In genomic region chrX:2565308-2565773, ce11 we compare ENCODE assay signal across 1 worm cellular context.
TF ChIP-seq lines count a peak whose summit lies in the region.

Gene F52H2.15, plus strand, starts transcription at chrX:2565358.

TF ChIP-seq in whole organism, L4 larva, 104 proteins besides CTCF, POLR2A, EP300 and RAD21 (continued from another document):
- TF ChIP-seq zfp-3 (GFP tag; conservative IDR thresholded peaks at IDR 0.05; lab: Robert Waterston, UW) = no peak
